Worm (Caenorhabditis elegans): Measurements from ENCODE around the gene fmi-1.

The fmi-1 gene

DNA sequence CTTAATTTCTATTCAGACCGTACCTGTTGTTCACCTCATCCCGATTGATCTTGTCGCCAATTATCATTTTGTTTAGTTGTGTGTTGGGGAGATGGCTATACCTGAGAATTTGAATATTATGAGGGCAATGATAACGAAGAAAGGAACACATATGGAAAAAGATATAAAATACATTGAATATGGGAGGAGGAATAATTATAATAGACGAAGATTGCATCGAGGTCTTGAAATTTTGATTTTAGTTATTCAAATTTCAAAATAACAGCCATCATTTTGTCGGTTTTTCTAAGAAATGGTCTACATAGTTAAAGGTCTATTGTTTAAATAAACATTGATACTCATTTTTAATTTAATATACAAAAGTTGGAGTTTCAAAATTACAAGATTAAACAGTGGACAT, 31.8 kb upstream of the fmi-1 start, which contains the start of gene shw-3:
Gene shw-3 (minus strand): TSS at position 101 of the 400 bp plus-strand sequence.
- TF ChIP-seq egl-44 (GFP tag; IDR thresholded peaks at IDR 0.05) (no peak), ekl-4 (GFP tag; IDR thresholded peaks at IDR 0.05) (no peak), ZK185.1 (tag; optimal IDR thresholded peaks at IDR 0.05; ENCODE audit: poor library complexity, severe bottlenecking) (no peak), attf-3 (GFP tag; conservative IDR thresholded peaks at IDR 0.05) (no peak), lsl-1 (GFP tag; optimal IDR thresholded peaks at IDR 0.05) (no peak), ceh-100 (GFP tag; IDR thresholded peaks at IDR 0.05) (no peak), tlf-1 (GFP tag; optimal IDR thresholded peaks at IDR 0.05) (no peak), F33H1.4 (GFP tag; IDR thresholded peaks at IDR 0.05) (no peak), Y67H2A.10 (GFP tag; conservative IDR thresholded peaks at IDR 0.05) (no peak), lag-1 (GFP tag; IDR thresholded peaks at IDR 0.05) (no peak), T26A5.8 (tag; optimal IDR thresholded peaks at IDR 0.05) (no peak), T07F8.4 (tag; optimal IDR thresholded peaks at IDR 0.05) (no peak), nhr-90 (tag; optimal IDR thresholded peaks at IDR 0.05) (no peak), nfya-2 (GFP tag; IDR thresholded peaks at IDR 0.05) (no peak)

- TF ChIP-seq ceh-91 (GFP tag; IDR thresholded peaks at IDR 0.05) (no peak), hsf-1 (GFP tag; IDR thresholded peaks at IDR 0.05) (no peak), nfyb-1 (GFP tag; IDR thresholded peaks at IDR 0.05) (no peak), attf-6 (GFP tag; IDR thresholded peaks at IDR 0.05) (no peak), pbrm-1 (GFP tag; IDR thresholded peaks at IDR 0.05) (no peak), F57C9.4 (tag; optimal IDR thresholded peaks at IDR 0.05) (no peak), nhr-80 (tag; optimal IDR thresholded peaks at IDR 0.05) (no peak), snpc-1.3 (tag; optimal IDR thresholded peaks at IDR 0.05; ENCODE audit: insufficient read depth) (no peak), aptf-3 (GFP tag; IDR thresholded peaks at IDR 0.05) (no peak), xnd-1 (tag; optimal IDR thresholded peaks at IDR 0.05) (no peak), unc-62 (GFP tag; optimal IDR thresholded peaks at IDR 0.05) (no peak), ztf-22 (GFP tag; optimal IDR thresholded peaks at IDR 0.05) (no peak), hmg-1.2 (GFP tag; IDR thresholded peaks at IDR 0.05) (no peak), D2030.7 (GFP tag; IDR thresholded peaks at IDR 0.05) (no peak), B0019.2 (GFP tag; conservative IDR thresholded peaks at IDR 0.05) (no peak), nhr-27 (tag; optimal IDR thresholded peaks at IDR 0.05) (no peak), F52B5.7 (tag; optimal IDR thresholded peaks at IDR 0.05) (no peak), F39B2.1 (GFP tag; IDR thresholded peaks at IDR 0.05) (no peak), C17E4.6 (GFP tag; IDR thresholded peaks at IDR 0.05) (no peak), ztf-3 (GFP tag; optimal IDR thresholded peaks at IDR 0.05) (no peak)
These were observed 30.6 kb upstream of the fmi-1 start, which contains the start of gene F15B9.8 for ce11 chrV:12988256-12988655. TSS of gene F15B9.8 (plus strand) at chrV:12988556.

ce11 chrV:12992891-12993290, 26.0 kb upstream of the fmi-1 start, which contains the start of the genes F15B9.11 and dsl-7:
TSS of gene F15B9.11 (minus strand) at chrV:12992895.
TSS of gene dsl-7 (plus strand) at chrV:12993150.
- TF ChIP-seq K11D2.4 (GFP tag; IDR thresholded peaks at IDR 0.05) (no peak), F37B4.10 (GFP tag; IDR thresholded peaks at IDR 0.05) (no peak), Y53G8AR.9 (GFP tag; conservative IDR thresholded peaks at IDR 0.05) (no peak), Y79H2A.3 (GFP tag; conservative IDR thresholded peaks at IDR 0.05) (no peak), lin-40 (tag; optimal IDR thresholded peaks at IDR 0.05) (no peak), nhr-80 (tag; optimal IDR thresholded peaks at IDR 0.05) (no peak), hsf-1 (GFP tag; IDR thresholded peaks at IDR 0.05) (no peak), tbx-9 (tag; optimal IDR thresholded peaks at IDR 0.05; ENCODE audit: borderline replicate concordance) (no peak), F22D6.2 (tag; optimal IDR thresholded peaks at IDR 0.05) (no peak), pha-4 (tag; optimal IDR thresholded peaks at IDR 0.05) (no peak), egrh-3 (GFP tag; IDR thresholded peaks at IDR 0.05) (no peak), nfyb-1 (GFP tag; IDR thresholded peaks at IDR 0.05) (no peak), xnd-1 (tag; optimal IDR thresholded peaks at IDR 0.05) (no peak), K12H6.12 (tag; optimal IDR thresholded peaks at IDR 0.05) (no peak), ztf-22 (GFP tag; optimal IDR thresholded peaks at IDR 0.05) (no peak), egl-44 (GFP tag; IDR thresholded peaks at IDR 0.05) (no peak), sdz-38 (tag; optimal IDR thresholded peaks at IDR 0.05) (no peak), ztf-3 (GFP tag; optimal IDR thresholded peaks at IDR 0.05) (no peak), B0035.1 (tag; optimal IDR thresholded peaks at IDR 0.05) (no peak)
